Fruit fly (Drosophila melanogaster) whole organism, embryonic: Measurements from ENCODE around the gene CG13138.

Experiments
- Atf6 ChIP-seq: fragments of 200-800 bp; sonication (Bioruptor generic); IDR thresholded peaks from 2 replicates; pipeline ENCODE4 v1.3.6; 2022; ENCODE audit warnings: missing biosample characterization, missing genetic modification characterization
- B-H1 ChIP-seq: fragments of 200-800 bp; sonication (Bioruptor generic); IDR thresholded peaks from 3 replicates; pipeline ENCODE4 v1.3.6; 2022; ENCODE audit warnings: missing biosample characterization, missing genetic modification characterization
- CG11398 ChIP-seq: fragments of 200-800 bp; sonication (Bioruptor generic); optimal IDR thresholded peaks from 2 replicates; lab custom pipeline; 2016; ENCODE audit warnings: missing biosample characterization, missing genetic modification characterization
- CG12155 ChIP-seq: fragments of 200-800 bp; sonication (Bioruptor generic); optimal IDR thresholded peaks from 3 replicates; lab custom pipeline; 2016; ENCODE audit warnings: missing biosample characterization, missing genetic modification characterization
- CG12299 ChIP-seq: fragments of 200-800 bp; sonication (Bioruptor generic); optimal IDR thresholded peaks from 2 replicates; lab custom pipeline; 2018; ENCODE audit warnings: missing biosample characterization, mild to moderate bottlenecking, missing genetic modification characterization
- CG1233 ChIP-seq: fragments of 200-800 bp; sonication (Bioruptor generic); optimal IDR thresholded peaks from 4 replicates; lab custom pipeline; 2018; ENCODE audit warnings: missing biosample characterization, mild to moderate bottlenecking, missing genetic modification characterization
- CG12942 ChIP-seq: fragments of 200-800 bp; sonication (Bioruptor generic); optimal IDR thresholded peaks from 3 replicates; lab custom pipeline; 2016; ENCODE audit warnings: missing biosample characterization, missing genetic modification characterization
- CG13123 ChIP-seq: fragments of 200-800 bp; sonication (Bioruptor generic); optimal IDR thresholded peaks from 2 replicates; lab custom pipeline; 2016; ENCODE audit warnings: missing biosample characterization, missing genetic modification characterization
- CG14050 ChIP-seq: fragments of 200-800 bp; sonication (Bioruptor generic); IDR thresholded peaks from 3 replicates; pipeline ENCODE4 v1.3.6; 2022; ENCODE audit warnings: missing biosample characterization, missing genetic modification characterization
- CG15696 ChIP-seq: fragments of 200-800 bp; sonication (Bioruptor generic); optimal IDR thresholded peaks from 2 replicates; lab custom pipeline; 2019; ENCODE audit warnings: missing biosample characterization, mild to moderate bottlenecking, missing genetic modification characterization, moderate library complexity
- CG16863 ChIP-seq: fragments of 200-800 bp; sonication (Bioruptor generic); optimal IDR thresholded peaks from 3 replicates; lab custom pipeline; 2016; ENCODE audit warnings: missing biosample characterization, missing genetic modification characterization
- CG17802 ChIP-seq: fragments of 200-800 bp; sonication (Bioruptor generic); optimal IDR thresholded peaks from 2 replicates; lab custom pipeline; 2018; ENCODE audit warnings: missing biosample characterization, mild to moderate bottlenecking, missing genetic modification characterization, moderate library complexity
- CG2889 ChIP-seq: fragments of 200-800 bp; sonication (Bioruptor generic); IDR thresholded peaks from 3 replicates; pipeline ENCODE4 v1.3.6; 2022; ENCODE audit warnings: missing biosample characterization, missing genetic modification characterization
- CG30020 ChIP-seq: fragments of 200-800 bp; optimal IDR thresholded peaks from 2 replicates; lab custom pipeline; 2019; ENCODE audit warnings: missing biosample characterization, mild to moderate bottlenecking, missing genetic modification characterization, moderate library complexity
- CG32772 ChIP-seq: fragments of 200-800 bp; sonication (Bioruptor generic); IDR thresholded peaks from 2 replicates; pipeline ENCODE4 v1.3.6; 2022; ENCODE audit warnings: missing biosample characterization, missing genetic modification characterization
- CG34376 ChIP-seq: fragments of 200-800 bp; sonication (Bioruptor generic); optimal IDR thresholded peaks from 2 replicates; lab custom pipeline; 2018; ENCODE audit warnings: missing biosample characterization, mild to moderate bottlenecking, missing genetic modification characterization
- CG42726 ChIP-seq: fragments of 200-800 bp; sonication (Bioruptor generic); IDR thresholded peaks from 2 replicates; pipeline ENCODE4 v1.3.6; 2022; ENCODE audit warnings: missing biosample characterization, missing genetic modification characterization; ENCODE audit not compliant: partially characterized antibody
- CG4617 ChIP-seq: fragments of 200-800 bp; sonication (Bioruptor generic); optimal IDR thresholded peaks from 3 replicates; lab custom pipeline; 2016; ENCODE audit warnings: missing biosample characterization, missing genetic modification characterization, borderline replicate concordance
- CG5245 ChIP-seq: fragments of 200-800 bp; sonication (Bioruptor generic); optimal IDR thresholded peaks from 3 replicates; lab custom pipeline; 2016; ENCODE audit warnings: missing biosample characterization, missing genetic modification characterization
- CG7928 ChIP-seq: fragments of 200-800 bp; sonication (Bioruptor generic); optimal IDR thresholded peaks from 2 replicates; lab custom pipeline; 2017; ENCODE audit warnings: missing biosample characterization, mild to moderate bottlenecking, missing genetic modification characterization
- CG9609 ChIP-seq: fragments of 200-800 bp; sonication (Bioruptor generic); optimal IDR thresholded peaks from 3 replicates; lab custom pipeline; 2016; ENCODE audit warnings: missing biosample characterization, missing genetic modification characterization
- Dad ChIP-seq: fragments of 200-800 bp; sonication (Bioruptor generic); optimal IDR thresholded peaks from 3 replicates; lab custom pipeline; 2016; ENCODE audit warnings: missing biosample characterization, missing genetic modification characterization
- ERR ChIP-seq: fragments of 200-800 bp; sonication (Bioruptor generic); optimal IDR thresholded peaks from 2 replicates; lab custom pipeline; 2016; ENCODE audit warnings: missing biosample characterization, missing genetic modification characterization
- Ets65A ChIP-seq: fragments of 200-800 bp; sonication (Bioruptor generic); peaks from one replicate; lab custom pipeline; 2016; ENCODE audit warnings: missing biosample characterization, missing genetic modification characterization
- Gsc ChIP-seq: fragments of 200-800 bp; sonication (Bioruptor generic); IDR thresholded peaks from 2 replicates; pipeline ENCODE4 v1.3.6; 2022; ENCODE audit warnings: missing biosample characterization, missing genetic modification characterization
- HHEX ChIP-seq: fragments of 200-800 bp; sonication (Bioruptor generic); optimal IDR thresholded peaks from 3 replicates; lab custom pipeline; 2017; ENCODE audit warnings: missing biosample characterization, mild to moderate bottlenecking, missing genetic modification characterization, missing genetic modification reagents
- Hey ChIP-seq: fragments of 200-800 bp; sonication (Bioruptor generic); optimal IDR thresholded peaks from 3 replicates; lab custom pipeline; 2018; ENCODE audit warnings: missing biosample characterization, mild to moderate bottlenecking, missing genetic modification characterization
- MBD-R2 ChIP-seq: fragments of 200-800 bp; sonication (Bioruptor generic); IDR thresholded peaks from 2 replicates; pipeline ENCODE4 v1.3.6; 2022; ENCODE audit warnings: missing biosample characterization, missing genetic modification characterization
- Neu2 ChIP-seq: fragments of 200-800 bp; sonication (Bioruptor generic); optimal IDR thresholded peaks from 3 replicates; lab custom pipeline; 2016; ENCODE audit warnings: missing biosample characterization, missing genetic modification characterization, borderline replicate concordance
- Pdp1 ChIP-seq, 2 experiments: fragments of 200-800 bp; sonication (Bioruptor generic); optimal IDR thresholded peaks; 3 replicates each; lab custom pipeline; 2016; ENCODE audit warnings: missing biosample characterization in 2 of 2, missing genetic modification characterization in 2 of 2, mild to moderate bottlenecking in 1 of 2, moderate library complexity in 1 of 2
- Poxn ChIP-seq: fragments of 200-800 bp; sonication (Bioruptor generic); IDR thresholded peaks from 2 replicates; pipeline ENCODE4 v1.3.6; 2022; ENCODE audit warnings: missing biosample characterization, missing genetic modification characterization
- Sin3A ChIP-seq: fragments of >200 bp; optimal IDR thresholded peaks from 2 replicates; lab custom pipeline; 2018
- Taf1 ChIP-seq: fragments of 200-800 bp; sonication (Bioruptor generic); IDR thresholded peaks from 2 replicates; pipeline ENCODE4 v1.3.6; 2022; ENCODE audit warnings: missing biosample characterization, missing genetic modification characterization
- Xrp1 ChIP-seq: fragments of 200-800 bp; sonication (Bioruptor generic); IDR thresholded peaks from 2 replicates; pipeline ENCODE4 v1.3.6; 2022; ENCODE audit warnings: missing biosample characterization, missing genetic modification characterization
- ash1 ChIP-seq: fragments of 200-800 bp; sonication (Bioruptor generic); optimal IDR thresholded peaks from 2 replicates; lab custom pipeline; 2018; ENCODE audit warnings: missing biosample characterization, mild to moderate bottlenecking, missing genetic modification characterization
- caup ChIP-seq: fragments of 200-800 bp; sonication (Bioruptor generic); optimal IDR thresholded peaks from 3 replicates; lab custom pipeline; 2017; ENCODE audit warnings: missing biosample characterization, mild to moderate bottlenecking, missing genetic modification characterization, moderate library complexity; ENCODE audit not compliant: severe bottlenecking
- cg ChIP-seq: fragments of 200-800 bp; sonication (Bioruptor generic); optimal IDR thresholded peaks from 3 replicates; lab custom pipeline; 2019; ENCODE audit warnings: missing biosample characterization, mild to moderate bottlenecking, missing genetic modification characterization, moderate library complexity
- crc ChIP-seq: fragments of 200-800 bp; sonication (Bioruptor generic); optimal IDR thresholded peaks from 2 replicates; lab custom pipeline; 2016; ENCODE audit warnings: missing biosample characterization, missing genetic modification characterization
- dmrt11E ChIP-seq: fragments of 200-800 bp; sonication (Bioruptor generic); optimal IDR thresholded peaks from 3 replicates; lab custom pipeline; 2018; ENCODE audit warnings: missing biosample characterization, mild to moderate bottlenecking, missing genetic modification characterization, moderate library complexity
- eyg ChIP-seq: fragments of 200-800 bp; sonication (Bioruptor generic); optimal IDR thresholded peaks from 3 replicates; lab custom pipeline; 2016; ENCODE audit warnings: missing biosample characterization, missing genetic modification characterization
- fd3F ChIP-seq: fragments of 200-800 bp; sonication (Bioruptor generic); optimal IDR thresholded peaks from 2 replicates; lab custom pipeline; 2018; ENCODE audit warnings: missing biosample characterization, mild to moderate bottlenecking, missing genetic modification characterization, moderate library complexity
- fd96Cb ChIP-seq: fragments of 200-800 bp; sonication (Bioruptor generic); optimal IDR thresholded peaks from 2 replicates; lab custom pipeline; 2018; ENCODE audit warnings: missing biosample characterization, mild to moderate bottlenecking, missing genetic modification characterization, moderate library complexity
- grn ChIP-seq: fragments of 200-800 bp; sonication (Bioruptor generic); optimal IDR thresholded peaks from 3 replicates; lab custom pipeline; 2017; ENCODE audit warnings: missing biosample characterization, missing genetic modification characterization
- jumu ChIP-seq: fragments of 200-800 bp; sonication (Bioruptor generic); optimal IDR thresholded peaks from 3 replicates; lab custom pipeline; 2016; ENCODE audit warnings: missing biosample characterization, missing genetic modification characterization
- pros ChIP-seq: fragments of 200-800 bp; sonication (Bioruptor generic); optimal IDR thresholded peaks from 3 replicates; lab custom pipeline; 2019; ENCODE audit warnings: missing biosample characterization, mild to moderate bottlenecking, missing genetic modification characterization, moderate library complexity
- ranshi ChIP-seq: fragments of 200-800 bp; sonication (Bioruptor generic); IDR thresholded peaks from 2 replicates; pipeline ENCODE4 v1.3.6; 2022; ENCODE audit warnings: missing biosample characterization, missing genetic modification characterization
- ro ChIP-seq: fragments of 200-800 bp; sonication (Bioruptor generic); IDR thresholded peaks from 2 replicates; pipeline ENCODE4 v1.3.6; 2022; ENCODE audit warnings: missing biosample characterization, missing genetic modification characterization
- vnd ChIP-seq: fragments of 200-800 bp; sonication (Bioruptor generic); IDR thresholded peaks from 3 replicates; pipeline ENCODE4 v1.3.6; 2022; ENCODE audit warnings: missing biosample characterization, missing genetic modification characterization; ENCODE audit not compliant: partially characterized antibody
- wdn ChIP-seq: fragments of 200-800 bp; sonication (Bioruptor generic); IDR thresholded peaks from 2 replicates; pipeline ENCODE4 v1.3.6; 2022; ENCODE audit warnings: missing biosample characterization, missing genetic modification characterization
- wor ChIP-seq: fragments of 200-800 bp; sonication (Bioruptor generic); IDR thresholded peaks from 2 replicates; pipeline ENCODE4 v1.3.6; 2022; ENCODE audit warnings: missing biosample characterization, missing genetic modification characterization
- zfh1 ChIP-seq: fragments of 200-800 bp; sonication (Bioruptor generic); IDR thresholded peaks from 3 replicates; pipeline ENCODE4 v1.3.6; 2022; ENCODE audit warnings: missing biosample characterization, missing genetic modification characterization

Gene CG13138

dm6 chr2L:10334854-10335277 is 33.0 kb upstream of the CG13138 start (continued):
- no peak for TF ChIP-seq Poxn
- peak; percentile 70 for TF ChIP-seq CG12299 (tag; lab: Kevin White, UChicago)
- TF ChIP-seq CG17802 = no peak
- TF ChIP-seq Gsc = no peak
- TF ChIP-seq ranshi (GFP tag; lab: Robert Waterston, UW) = peak; percentile 46; the same call in 1 of the 2 replicates
- peak; percentile 16 for TF ChIP-seq eyg (GFP tag; lab: Kevin White, UChicago)
- TF ChIP-seq CG2889 (GFP tag; lab: Robert Waterston, UW) = no peak
- no peak for TF ChIP-seq B-H1 (GFP tag; lab: Robert Waterston, UW)
- TF ChIP-seq HHEX (GFP tag; lab: Kevin White, UChicago) = peak; percentile 78
- peak; percentile 6 for TF ChIP-seq CG12942 (GFP tag; lab: Kevin White, UChicago)
- no peak for TF ChIP-seq fd96Cb (tag; lab: Kevin White, UChicago)
- 0 out of 2 replicates have a peak, but pooled peaks have one; percentile 24 for TF ChIP-seq Taf1
- peak; percentile 17 for TF ChIP-seq Dad (GFP tag; lab: Kevin White, UChicago)
- TF ChIP-seq CG15696 (tag; lab: Kevin White, UChicago) = peak; percentile 72
- no peak for TF ChIP-seq Sin3A
- TF ChIP-seq CG11398 (GFP tag; lab: Kevin White, UChicago) = peak; percentile 30
- TF ChIP-seq vnd = no peak; the same call in 2 of the 3 replicates
- no peak for TF ChIP-seq CG7928 (GFP tag; lab: Kevin White, UChicago)
- TF ChIP-seq Pdp1 (GFP tag; optimal IDR thresholded peaks at IDR 0.05; lab: Kevin White, UChicago) = peak; percentile 38 to 97
- peak; percentile 81 for TF ChIP-seq MBD-R2 (GFP tag; lab: Robert Waterston, UW)
- TF ChIP-seq fd3F = peak; percentile 24
- TF ChIP-seq CG42726 (GFP tag; lab: Robert Waterston, UW) = peak; percentile 28; the same call in 1 of the 2 replicates
- TF ChIP-seq CG32772 (GFP tag; lab: Robert Waterston, UW) = no peak
- peak; percentile 7 for TF ChIP-seq CG12155 (GFP tag; lab: Kevin White, UChicago)
- TF ChIP-seq crc = no peak
- TF ChIP-seq CG14050 (GFP tag; lab: Robert Waterston, UW) = no peak
- TF ChIP-seq ERR (GFP tag; lab: Kevin White, UChicago) = peak; percentile 44
- no peak for TF ChIP-seq wor
- no peak for TF ChIP-seq Ets65A (GFP tag; lab: Kevin White, UChicago)
- peak; percentile 25 for TF ChIP-seq dmrt11E
- TF ChIP-seq pros = peak; percentile 74
- peak; percentile 74 for TF ChIP-seq CG1233 (GFP tag; lab: Kevin White, UChicago)
- TF ChIP-seq CG4617 = peak; percentile 31
- TF ChIP-seq CG34376 (GFP tag; lab: Kevin White, UChicago) = peak; percentile 99
- TF ChIP-seq ro = no peak
- TF ChIP-seq CG30020 (tag; lab: Kevin White, UChicago) = peak; percentile 96
- peak; percentile 30 for TF ChIP-seq CG13123 (GFP tag; lab: Kevin White, UChicago)
- peak; percentile 67 for TF ChIP-seq Xrp1 (GFP tag; lab: Robert Waterston, UW)
- TF ChIP-seq cg = peak; percentile 100
- peak; percentile 15 for TF ChIP-seq CG16863 (GFP tag; lab: Kevin White, UChicago)
- no peak for TF ChIP-seq Neu2
- peak; percentile 83 for TF ChIP-seq grn (GFP tag; lab: Kevin White, UChicago)
- peak; percentile 54 for TF ChIP-seq jumu (GFP tag; lab: Kevin White, UChicago)
- TF ChIP-seq CG5245 = no peak
- TF ChIP-seq ash1 (GFP tag; lab: Kevin White, UChicago) = peak; percentile 40
- TF ChIP-seq caup (GFP tag; lab: Kevin White, UChicago) = peak; percentile 77
- no peak for TF ChIP-seq Hey (tag; lab: Kevin White, UChicago)
- 0 out of 2 replicates have a peak, but pooled peaks have one; percentile 62 for TF ChIP-seq Atf6 (GFP tag; lab: Robert Waterston, UW)
- TF ChIP-seq CG9609 = peak; percentile 26
- TF ChIP-seq wdn (GFP tag; lab: Robert Waterston, UW) = 0 out of 2 replicates have a peak, but pooled peaks have one; percentile 38
- TF ChIP-seq zfh1 (GFP tag; lab: Robert Waterston, UW) = no peak
